Fruit fly (Drosophila melanogaster) whole organism, prepupa: Measurements from ENCODE around the gene Vps15.

ENCODE experiments used
- Blimp-1 ChIP-seq: fragments of 200-800 bp; sonication (Bioruptor generic); optimal IDR thresholded peaks from 3 replicates; lab custom pipeline; 2017; ENCODE audit warnings: missing biosample characterization, missing genetic modification characterization, mild to moderate bottlenecking, moderate library complexity, missing genetic modification reagents
- CG10631 ChIP-seq: fragments of 200-800 bp; sonication (Bioruptor generic); optimal IDR thresholded peaks from 2 replicates; lab custom pipeline; 2016; ENCODE audit warnings: missing biosample characterization, missing genetic modification characterization
- CG10669 ChIP-seq: fragments of 200-800 bp; sonication (Bioruptor generic); optimal IDR thresholded peaks from 3 replicates; lab custom pipeline; 2018; ENCODE audit warnings: missing biosample characterization, mild to moderate bottlenecking, missing genetic modification characterization, moderate library complexity
- CG11762 ChIP-seq: fragments of 200-800 bp; sonication (Bioruptor generic); optimal IDR thresholded peaks from 3 replicates; lab custom pipeline; 2016; ENCODE audit warnings: missing biosample characterization, missing genetic modification characterization; ENCODE audit not compliant: insufficient read depth
- CG11902 ChIP-seq: fragments of 200-800 bp; sonication (Bioruptor generic); optimal IDR thresholded peaks from 3 replicates; lab custom pipeline; 2016; ENCODE audit warnings: missing biosample characterization, missing genetic modification characterization
- CG1621 ChIP-seq: fragments of 200-800 bp; sonication (Bioruptor generic); optimal IDR thresholded peaks from 3 replicates; lab custom pipeline; 2018; ENCODE audit warnings: missing biosample characterization, mild to moderate bottlenecking, missing genetic modification characterization
- CG16779 ChIP-seq: fragments of 200-800 bp; sonication (Bioruptor generic); optimal IDR thresholded peaks from 3 replicates; lab custom pipeline; 2017; ENCODE audit warnings: missing biosample characterization, mild to moderate bottlenecking, missing genetic modification characterization
- CG3032 ChIP-seq: fragments of 200-800 bp; optimal IDR thresholded peaks from 2 replicates; lab custom pipeline; 2019; ENCODE audit warnings: missing biosample characterization, mild to moderate bottlenecking, missing genetic modification characterization, moderate library complexity
- CG31627 ChIP-seq: fragments of 200-800 bp; sonication (Bioruptor generic); optimal IDR thresholded peaks from 3 replicates; lab custom pipeline; 2016; ENCODE audit warnings: missing biosample characterization, missing genetic modification characterization
- CG32006 ChIP-seq: fragments of 200-800 bp; sonication (Bioruptor generic); optimal IDR thresholded peaks from 3 replicates; lab custom pipeline; 2017; ENCODE audit warnings: missing biosample characterization, mild to moderate bottlenecking, missing genetic modification characterization
- CG34406 ChIP-seq: fragments of 200-800 bp; sonication (Bioruptor generic); optimal IDR thresholded peaks from 3 replicates; lab custom pipeline; 2016; ENCODE audit warnings: missing biosample characterization, missing genetic modification characterization
- CG3919 ChIP-seq: fragments of 200-800 bp; sonication (Bioruptor generic); optimal IDR thresholded peaks from 3 replicates; lab custom pipeline; 2016; ENCODE audit warnings: missing biosample characterization, missing genetic modification characterization
- CG4318 ChIP-seq: fragments of 200-800 bp; sonication (Bioruptor generic); optimal IDR thresholded peaks from 3 replicates; lab custom pipeline; 2017; ENCODE audit warnings: missing biosample characterization, mild to moderate bottlenecking, missing genetic modification characterization
- CG6163 ChIP-seq: fragments of 200-800 bp; sonication (Bioruptor generic); IDR thresholded peaks from 3 replicates; pipeline ENCODE4 v1.3.6; 2022; ENCODE audit warnings: missing biosample characterization, missing genetic modification characterization
- CG6276 ChIP-seq: fragments of 200-800 bp; sonication (Bioruptor generic); optimal IDR thresholded peaks from 2 replicates; lab custom pipeline; 2017; ENCODE audit warnings: missing biosample characterization, mild to moderate bottlenecking, missing genetic modification characterization
- CG6792 ChIP-seq: fragments of 200-800 bp; sonication (Bioruptor generic); optimal IDR thresholded peaks from 3 replicates; lab custom pipeline; 2016; ENCODE audit warnings: missing biosample characterization, missing genetic modification characterization
- CG6854 ChIP-seq: fragments of 200-800 bp; sonication (Bioruptor generic); optimal IDR thresholded peaks from 2 replicates; lab custom pipeline; 2017; ENCODE audit warnings: missing biosample characterization, mild to moderate bottlenecking, missing genetic modification characterization
- CG8119 ChIP-seq: fragments of 200-800 bp; sonication (Bioruptor generic); IDR thresholded peaks from 3 replicates; pipeline ENCODE4 v1.3.6; 2022; ENCODE audit warnings: missing biosample characterization, missing genetic modification characterization
- CG8319 ChIP-seq: fragments of 200-800 bp; sonication (Bioruptor generic); optimal IDR thresholded peaks from 3 replicates; lab custom pipeline; 2016; ENCODE audit warnings: missing biosample characterization, missing genetic modification characterization
- CG9139 ChIP-seq: fragments of 200-800 bp; sonication (Bioruptor generic); optimal IDR thresholded peaks from 3 replicates; lab custom pipeline; 2017; ENCODE audit warnings: missing biosample characterization, mild to moderate bottlenecking, missing genetic modification characterization
- Eip75B ChIP-seq: fragments of 200-800 bp; sonication (Bioruptor generic); optimal IDR thresholded peaks from 3 replicates; lab custom pipeline; 2016; ENCODE audit warnings: missing biosample characterization, missing genetic modification characterization
- Eip78C ChIP-seq: fragments of 200-800 bp; sonication (Bioruptor generic); peaks from one replicate; lab custom pipeline; 2016; ENCODE audit warnings: missing biosample characterization, missing genetic modification characterization
- Eip93F ChIP-seq: fragments of 200-800 bp; sonication (Bioruptor generic); optimal IDR thresholded peaks from 2 replicates; lab custom pipeline; 2016; ENCODE audit warnings: missing biosample characterization, mild to moderate bottlenecking, missing genetic modification characterization
- Ets96B ChIP-seq: fragments of 200-800 bp; optimal IDR thresholded peaks from 2 replicates; lab custom pipeline; 2019; ENCODE audit warnings: missing biosample characterization, mild to moderate bottlenecking, missing genetic modification characterization, moderate library complexity
- Gug ChIP-seq: fragments of 200-800 bp; sonication (Bioruptor generic); IDR thresholded peaks from 2 replicates; pipeline ENCODE4 v1.3.6; 2022; ENCODE audit warnings: missing biosample characterization, missing genetic modification characterization
- Hr38 ChIP-seq: sonication (Bioruptor generic); optimal IDR thresholded peaks from 2 replicates; lab custom pipeline; 2016; ENCODE audit warnings: missing biosample characterization, missing genetic modification characterization
- Hr39 ChIP-seq: fragments of 200-800 bp; sonication (Bioruptor generic); optimal IDR thresholded peaks from 2 replicates; lab custom pipeline; 2016; ENCODE audit warnings: missing biosample characterization, missing genetic modification characterization
- Hr4 ChIP-seq: fragments of 200-800 bp; sonication (Bioruptor generic); optimal IDR thresholded peaks from 3 replicates; lab custom pipeline; 2016; ENCODE audit warnings: missing biosample characterization, missing genetic modification characterization
- Met ChIP-seq: fragments of 200-800 bp; sonication (Bioruptor generic); optimal IDR thresholded peaks from 3 replicates; lab custom pipeline; 2016; ENCODE audit warnings: missing biosample characterization, missing genetic modification characterization
- OdsH ChIP-seq: fragments of 200-800 bp; sonication (Bioruptor generic); optimal IDR thresholded peaks from 3 replicates; lab custom pipeline; 2016; ENCODE audit warnings: missing biosample characterization, missing genetic modification characterization
- Smox ChIP-seq: fragments of 200-800 bp; sonication (Bioruptor generic); optimal IDR thresholded peaks from 3 replicates; lab custom pipeline; 2016; ENCODE audit warnings: missing biosample characterization, missing genetic modification characterization
- Sox102F ChIP-seq: fragments of 200-800 bp; sonication (Bioruptor generic); optimal IDR thresholded peaks from 2 replicates; lab custom pipeline; 2016; ENCODE audit warnings: missing biosample characterization, mild to moderate bottlenecking, missing genetic modification characterization
- Sox14 ChIP-seq: fragments of 200-800 bp; sonication (Bioruptor generic); optimal IDR thresholded peaks from 3 replicates; lab custom pipeline; 2016; ENCODE audit warnings: missing biosample characterization, missing genetic modification characterization
- Sox15 ChIP-seq: fragments of 200-800 bp; sonication (Bioruptor generic); optimal IDR thresholded peaks from 3 replicates; lab custom pipeline; 2016; ENCODE audit warnings: missing biosample characterization, missing genetic modification characterization
- achi ChIP-seq: fragments of 200-800 bp; sonication (Bioruptor generic); optimal IDR thresholded peaks from 3 replicates; lab custom pipeline; 2016; ENCODE audit warnings: missing biosample characterization, missing genetic modification characterization
- acj6 ChIP-seq: fragments of 200-800 bp; sonication (Bioruptor generic); optimal IDR thresholded peaks from 3 replicates; lab custom pipeline; 2016; ENCODE audit warnings: missing biosample characterization, missing genetic modification characterization
- cyc ChIP-seq: fragments of 200-800 bp; sonication (Bioruptor generic); optimal IDR thresholded peaks from 3 replicates; lab custom pipeline; 2016; ENCODE audit warnings: missing biosample characterization, missing genetic modification characterization
- dac ChIP-seq: fragments of 200-800 bp; sonication (Bioruptor generic); optimal IDR thresholded peaks from 2 replicates; lab custom pipeline; 2017; ENCODE audit warnings: missing biosample characterization, mild to moderate bottlenecking, missing genetic modification characterization
- dsx ChIP-seq: fragments of 200-800 bp; optimal IDR thresholded peaks from 3 replicates; lab custom pipeline; 2019; ENCODE audit warnings: missing biosample characterization, mild to moderate bottlenecking, missing genetic modification characterization, moderate library complexity; ENCODE audit not compliant: poor library complexity, severe bottlenecking
- eg ChIP-seq: fragments of 200-800 bp; sonication (Bioruptor generic); IDR thresholded peaks from 3 replicates; pipeline ENCODE4 v1.3.6; 2022; ENCODE audit warnings: missing biosample characterization, missing genetic modification characterization
- esn ChIP-seq: fragments of 200-800 bp; sonication (Bioruptor generic); optimal IDR thresholded peaks from 2 replicates; lab custom pipeline; 2016; ENCODE audit warnings: missing biosample characterization, mild to moderate bottlenecking, missing genetic modification characterization, moderate library complexity
- fd59A ChIP-seq: fragments of 200-800 bp; sonication (Bioruptor generic); optimal IDR thresholded peaks from 2 replicates; lab custom pipeline; 2017; ENCODE audit warnings: missing biosample characterization, mild to moderate bottlenecking, missing genetic modification characterization, missing genetic modification reagents
- fkh ChIP-seq: fragments of 200-800 bp; sonication (Bioruptor generic); optimal IDR thresholded peaks from 3 replicates; lab custom pipeline; 2017; ENCODE audit warnings: missing biosample characterization, mild to moderate bottlenecking, missing genetic modification characterization, moderate library complexity
- lz ChIP-seq: fragments of 200-800 bp; sonication (Bioruptor generic); optimal IDR thresholded peaks from 3 replicates; lab custom pipeline; 2016; ENCODE audit warnings: missing biosample characterization, missing genetic modification characterization
- net ChIP-seq: fragments of 200-800 bp; sonication (Bioruptor generic); optimal IDR thresholded peaks from 3 replicates; lab custom pipeline; 2016; ENCODE audit warnings: missing biosample characterization, missing genetic modification characterization
- salr ChIP-seq, 2 experiments: fragments of 200-800 bp; sonication (Bioruptor generic); optimal IDR thresholded peaks; 3 replicates each; lab custom pipeline; 2016 to 2018; ENCODE audit warnings: missing biosample characterization in 2 of 2, missing genetic modification characterization in 2 of 2, mild to moderate bottlenecking in 1 of 2
- spab ChIP-seq: fragments of 200-800 bp; sonication (Bioruptor generic); optimal IDR thresholded peaks from 2 replicates; lab custom pipeline; 2017; ENCODE audit warnings: missing biosample characterization, mild to moderate bottlenecking, missing genetic modification characterization, missing genetic modification reagents
- ss ChIP-seq, 2 experiments: fragments of 200-800 bp; sonication (Bioruptor generic); optimal IDR thresholded peaks; 2 replicates in 1 of 2; 3 replicates in 1 of 2; lab custom pipeline; 2017 to 2018; ENCODE audit warnings: mild to moderate bottlenecking in 2 of 2, missing biosample characterization in 2 of 2, missing genetic modification characterization in 2 of 2, moderate library complexity in 1 of 2
- topi ChIP-seq: fragments of 200-800 bp; sonication (Bioruptor generic); optimal IDR thresholded peaks from 3 replicates; lab custom pipeline; 2016; ENCODE audit warnings: missing biosample characterization, missing genetic modification characterization
- vri ChIP-seq: fragments of 200-800 bp; sonication (Bioruptor generic); optimal IDR thresholded peaks from 3 replicates; lab custom pipeline; 2016; ENCODE audit warnings: missing biosample characterization, mild to moderate bottlenecking, missing genetic modification characterization

The Vps15 gene

dm6 chr3R:9220064-9220864 lies 25.4 kb downstream of the Vps15 start:
- TF ChIP-seq Eip78C (GFP tag; lab: Kevin White, UChicago) = peak; percentile 93
- TF ChIP-seq CG6276 (GFP tag; lab: Kevin White, UChicago) = peak; percentile 81
- peak; percentile 76 for TF ChIP-seq CG16779 (tag; lab: Kevin White, UChicago)
- TF ChIP-seq Sox14 (GFP tag; lab: Kevin White, UChicago) = peak; percentile 68
- TF ChIP-seq Hr39 (GFP tag; lab: Kevin White, UChicago) = peak; percentile 82
- peak; percentile 74 for TF ChIP-seq Met (GFP tag; lab: Kevin White, UChicago)
- TF ChIP-seq lz = peak; percentile 78
- TF ChIP-seq CG6854 (GFP tag; lab: Kevin White, UChicago) = peak; percentile 29
- TF ChIP-seq fkh (GFP tag; lab: Kevin White, UChicago) = peak; percentile 64
- TF ChIP-seq CG8319 (GFP tag; lab: Kevin White, UChicago) = peak; percentile 44
- TF ChIP-seq CG11762 (GFP tag; lab: Kevin White, UChicago) = peak; percentile 14
- peak; percentile 67 for TF ChIP-seq Sox102F (GFP tag; lab: Kevin White, UChicago)
- TF ChIP-seq achi = peak; percentile 52
- peak; percentile 70 for TF ChIP-seq cyc
- peak; percentile 84 for TF ChIP-seq CG6163
- TF ChIP-seq Eip93F (GFP tag; lab: Kevin White, UChicago) = peak; percentile 32
- peak; percentile 44 for TF ChIP-seq CG3032 (tag; lab: Kevin White, UChicago)
- TF ChIP-seq acj6 (GFP tag; lab: Kevin White, UChicago) = peak; percentile 64
- TF ChIP-seq CG11902 (GFP tag; lab: Kevin White, UChicago) = peak; percentile 52
- no peak for TF ChIP-seq Blimp-1 (GFP tag; lab: Kevin White, UChicago)
- peak; percentile 51 for TF ChIP-seq spab (GFP tag; lab: Kevin White, UChicago)
- TF ChIP-seq Sox15 (GFP tag; lab: Kevin White, UChicago) = peak; percentile 56
- peak; percentile 75 for TF ChIP-seq CG9139 (GFP tag; lab: Kevin White, UChicago)
- TF ChIP-seq Smox (GFP tag; lab: Kevin White, UChicago) = peak; percentile 76
- TF ChIP-seq CG31627 = peak; percentile 82
- peak; percentile 89 for TF ChIP-seq CG8119
- peak; percentile 82 for TF ChIP-seq topi (GFP tag; lab: Kevin White, UChicago)
- no peak for TF ChIP-seq vri (GFP tag; lab: Kevin White, UChicago)
- peak; percentile 78 to 85 for TF ChIP-seq ss (GFP tag; optimal IDR thresholded peaks at IDR 0.05; lab: Kevin White, UChicago)
- TF ChIP-seq eg (GFP tag; lab: Robert Waterston, UW) = peak; percentile 89
- TF ChIP-seq esn (GFP tag; lab: Kevin White, UChicago) = peak; percentile 79
- TF ChIP-seq OdsH (GFP tag; lab: Kevin White, UChicago) = peak; percentile 56
- peak; percentile 63 for TF ChIP-seq net (GFP tag; lab: Kevin White, UChicago)
- TF ChIP-seq salr (GFP tag; optimal IDR thresholded peaks at IDR 0.05; lab: Kevin White, UChicago) = peak in 1 of 2 experiments; percentile 84
- peak; percentile 73 for TF ChIP-seq CG34406 (GFP tag; lab: Kevin White, UChicago)
- peak; percentile 71 for TF ChIP-seq CG6792
- TF ChIP-seq CG3919 (GFP tag; lab: Kevin White, UChicago) = peak; percentile 52
- peak; percentile 60 for TF ChIP-seq CG1621 (tag; lab: Kevin White, UChicago)
- peak; percentile 3 for TF ChIP-seq Hr4 (GFP tag; lab: Kevin White, UChicago)
- TF ChIP-seq Ets96B (tag; lab: Kevin White, UChicago) = peak; percentile 59
- TF ChIP-seq CG10669 (GFP tag; lab: Kevin White, UChicago) = peak; percentile 60
- TF ChIP-seq CG32006 (GFP tag; lab: Kevin White, UChicago) = peak; percentile 46
- no peak for TF ChIP-seq Hr38 (GFP tag; lab: Kevin White, UChicago)
- TF ChIP-seq dsx (GFP tag; lab: Kevin White, UChicago) = peak; percentile 71
- TF ChIP-seq Eip75B (GFP tag; lab: Kevin White, UChicago) = peak; percentile 75
- peak; percentile 64 for TF ChIP-seq CG10631 (GFP tag; lab: Kevin White, UChicago)
- 0 out of 2 replicates have a peak, but pooled peaks have one; percentile 26 for TF ChIP-seq Gug (GFP tag; lab: Robert Waterston, UW)
- no peak for TF ChIP-seq CG4318 (GFP tag; lab: Kevin White, UChicago)
- peak; percentile 34 for TF ChIP-seq dac (GFP tag; lab: Kevin White, UChicago)
- TF ChIP-seq fd59A (GFP tag; lab: Kevin White, UChicago) = peak; percentile 42
